Fruit fly (Drosophila melanogaster) whole organism, embryonic: ENCODE measurements around the gene Hmt4-20.

Experiments
- Ada2b ChIP-seq: fragments of 200-800 bp; sonication (Bioruptor generic); IDR thresholded peaks from 2 replicates; pipeline ENCODE4 v1.3.6; 2022; ENCODE audit warnings: missing biosample characterization, missing genetic modification characterization
- B-H1 ChIP-seq: fragments of 200-800 bp; sonication (Bioruptor generic); IDR thresholded peaks from 3 replicates; pipeline ENCODE4 v1.3.6; 2022; ENCODE audit warnings: missing biosample characterization, missing genetic modification characterization
- CG1024 ChIP-seq: fragments of 200-800 bp; sonication (Bioruptor generic); IDR thresholded peaks from 2 replicates; pipeline ENCODE4 v1.3.6; 2022; ENCODE audit warnings: missing biosample characterization, missing genetic modification characterization
- CG11085 ChIP-seq: fragments of 200-800 bp; sonication (Bioruptor generic); IDR thresholded peaks from 2 replicates; pipeline ENCODE4 v1.3.6; 2022; ENCODE audit warnings: missing biosample characterization, missing genetic modification characterization
- CG11695 ChIP-seq: fragments of 200-800 bp; sonication (Bioruptor generic); IDR thresholded peaks from 3 replicates; pipeline ENCODE4 v1.3.6; 2022; ENCODE audit warnings: missing biosample characterization, missing genetic modification characterization
- CG12236 ChIP-seq: fragments of 200-800 bp; sonication (Bioruptor generic); optimal IDR thresholded peaks from 2 replicates; lab custom pipeline; 2016; ENCODE audit warnings: missing biosample characterization, missing genetic modification characterization
- CG13624 ChIP-seq: fragments of 200-800 bp; sonication (Bioruptor generic); optimal IDR thresholded peaks from 2 replicates; lab custom pipeline; 2016; ENCODE audit warnings: missing biosample characterization, missing genetic modification characterization
- CG14710 ChIP-seq: fragments of 200-800 bp; sonication (Bioruptor generic); optimal IDR thresholded peaks from 3 replicates; lab custom pipeline; 2019; ENCODE audit warnings: missing biosample characterization, mild to moderate bottlenecking, missing genetic modification characterization, moderate library complexity
- CG16779 ChIP-seq: fragments of 200-800 bp; sonication (Bioruptor generic); IDR thresholded peaks from 2 replicates; pipeline ENCODE4 v1.3.6; 2022; ENCODE audit warnings: missing biosample characterization, missing genetic modification characterization
- CG16815 ChIP-seq: fragments of 200-800 bp; sonication (Bioruptor generic); optimal IDR thresholded peaks from 3 replicates; lab custom pipeline; 2017; ENCODE audit warnings: missing biosample characterization, mild to moderate bottlenecking, missing genetic modification characterization
- CG17361 ChIP-seq: fragments of 200-800 bp; sonication (Bioruptor generic); IDR thresholded peaks from 3 replicates; pipeline ENCODE4 v1.3.6; 2022; ENCODE audit warnings: missing biosample characterization, missing genetic modification characterization
- CG18764 ChIP-seq: fragments of 200-800 bp; sonication (Bioruptor generic); optimal IDR thresholded peaks from 3 replicates; lab custom pipeline; 2016; ENCODE audit warnings: missing biosample characterization, missing genetic modification characterization
- CG30403 ChIP-seq: fragments of 200-800 bp; sonication (Bioruptor generic); optimal IDR thresholded peaks from 3 replicates; lab custom pipeline; 2016; ENCODE audit warnings: missing biosample characterization, missing genetic modification characterization
- CG34422 ChIP-seq: fragments of 200-800 bp; sonication (Bioruptor generic); IDR thresholded peaks from 3 replicates; pipeline ENCODE4 v1.3.6; 2022; ENCODE audit warnings: missing biosample characterization, missing genetic modification characterization
- CG4360 ChIP-seq: fragments of 200-800 bp; sonication (Bioruptor generic); IDR thresholded peaks from 2 replicates; pipeline ENCODE4 v1.3.6; 2022; ENCODE audit warnings: missing biosample characterization, missing genetic modification characterization
- CG43689 ChIP-seq: fragments of 200-800 bp; sonication (Bioruptor generic); IDR thresholded peaks from 2 replicates; pipeline ENCODE4 v1.3.6; 2022; ENCODE audit warnings: missing biosample characterization, missing genetic modification characterization
- CG7556 ChIP-seq: fragments of 200-800 bp; sonication (Bioruptor generic); optimal IDR thresholded peaks from 2 replicates; lab custom pipeline; 2017; ENCODE audit warnings: missing biosample characterization, mild to moderate bottlenecking, missing genetic modification characterization
- CG7786 ChIP-seq: fragments of 200-800 bp; sonication (Bioruptor generic); optimal IDR thresholded peaks from 2 replicates; lab custom pipeline; 2016; ENCODE audit warnings: missing biosample characterization, missing genetic modification characterization
- Doc2 ChIP-seq: fragments of 200-800 bp; sonication (Bioruptor generic); IDR thresholded peaks from 2 replicates; pipeline ENCODE4 v1.3.6; 2022; ENCODE audit warnings: missing biosample characterization, missing genetic modification characterization
- ERR ChIP-seq: fragments of 200-800 bp; sonication (Bioruptor generic); optimal IDR thresholded peaks from 2 replicates; lab custom pipeline; 2016; ENCODE audit warnings: missing biosample characterization, missing genetic modification characterization
- Eip74EF ChIP-seq, 2 experiments: fragments of 200-800 bp in 1 of 2; fragments of >200 bp in 1 of 2; sonication (Bioruptor generic) in 1 of 2; optimal IDR thresholded peaks; 2 replicates each; lab custom pipeline; 2017 to 2019; ENCODE audit warnings: missing biosample characterization in 2 of 2, missing genetic modification characterization in 2 of 2, mild to moderate bottlenecking in 1 of 2, moderate library complexity in 1 of 2
- Elba2 ChIP-seq: fragments of 200-800 bp; sonication (Bioruptor generic); optimal IDR thresholded peaks from 3 replicates; lab custom pipeline; 2016; ENCODE audit warnings: missing biosample characterization, missing genetic modification characterization
- Fer3 ChIP-seq: fragments of 200-800 bp; sonication (Bioruptor generic); optimal IDR thresholded peaks from 2 replicates; lab custom pipeline; 2018; ENCODE audit warnings: missing biosample characterization, mild to moderate bottlenecking, missing genetic modification characterization, moderate library complexity
- Hsf ChIP-seq: fragments of 200-800 bp; sonication (Bioruptor generic); optimal IDR thresholded peaks from 3 replicates; lab custom pipeline; 2016; ENCODE audit warnings: missing biosample characterization, missing genetic modification characterization
- Tbp ChIP-seq: fragments of >200 bp; optimal IDR thresholded peaks from 2 replicates; lab custom pipeline; 2018; ENCODE audit warnings: missing biosample characterization, missing genetic modification characterization
- ase ChIP-seq: fragments of 200-800 bp; sonication (Bioruptor generic); IDR thresholded peaks from 3 replicates; pipeline ENCODE4 v1.3.6; 2022; ENCODE audit warnings: missing biosample characterization, missing genetic modification characterization
- br ChIP-seq: fragments of >200 bp; optimal IDR thresholded peaks from 2 replicates; lab custom pipeline; 2017
- chm ChIP-seq: fragments of 200-800 bp; sonication (Bioruptor generic); IDR thresholded peaks from 2 replicates; pipeline ENCODE4 v1.3.6; 2022; ENCODE audit warnings: missing biosample characterization, missing genetic modification characterization
- crol ChIP-seq: fragments of 200-800 bp; sonication (Bioruptor generic); IDR thresholded peaks from 2 replicates; pipeline ENCODE4 v1.3.6; 2022; ENCODE audit warnings: missing biosample characterization, missing genetic modification characterization
- crp ChIP-seq, 2 experiments: fragments of 200-800 bp; sonication (Bioruptor generic); optimal IDR thresholded peaks; 2 replicates in 1 of 2; 3 replicates in 1 of 2; lab custom pipeline; 2017; ENCODE audit warnings: missing biosample characterization in 2 of 2, missing genetic modification characterization in 2 of 2, mild to moderate bottlenecking in 1 of 2, moderate library complexity in 1 of 2
- dan ChIP-seq: fragments of 200-800 bp; sonication (Bioruptor generic); IDR thresholded peaks from 2 replicates; pipeline ENCODE4 v1.3.6; 2022; ENCODE audit warnings: missing biosample characterization, missing genetic modification characterization
- dimm ChIP-seq: fragments of 200-800 bp; sonication (Bioruptor generic); IDR thresholded peaks from 2 replicates; pipeline ENCODE4 v1.3.6; 2022; ENCODE audit warnings: missing biosample characterization, missing genetic modification characterization
- esg ChIP-seq: fragments of 200-800 bp; sonication (Bioruptor generic); conservative IDR thresholded peaks from 2 replicates; pipeline ENCODE4 v1.3.6; 2022; ENCODE audit warnings: missing biosample characterization, missing genetic modification characterization
- gce ChIP-seq: fragments of 200-800 bp; sonication (Bioruptor generic); IDR thresholded peaks from 3 replicates; pipeline ENCODE4 v1.3.6; 2022; ENCODE audit warnings: missing biosample characterization, missing genetic modification characterization
- gfzf ChIP-seq: fragments of 200-800 bp; sonication (Bioruptor generic); optimal IDR thresholded peaks from 2 replicates; lab custom pipeline; 2016; ENCODE audit warnings: missing biosample characterization, mild to moderate bottlenecking, missing genetic modification characterization, moderate library complexity
- h ChIP-seq: fragments of >200 bp; optimal IDR thresholded peaks from 2 replicates; lab custom pipeline; 2017
- lab ChIP-seq: fragments of 200-800 bp; sonication (Bioruptor generic); optimal IDR thresholded peaks from 3 replicates; lab custom pipeline; 2017; ENCODE audit warnings: missing biosample characterization, missing genetic modification characterization, mild to moderate bottlenecking, moderate library complexity, missing genetic modification reagents
- mam ChIP-seq: fragments of 200-800 bp; sonication (Bioruptor generic); optimal IDR thresholded peaks from 3 replicates; lab custom pipeline; 2016; ENCODE audit warnings: missing biosample characterization, missing genetic modification characterization
- nau ChIP-seq: fragments of 200-800 bp; sonication (Bioruptor generic); optimal IDR thresholded peaks from 3 replicates; lab custom pipeline; 2017; ENCODE audit warnings: missing biosample characterization, mild to moderate bottlenecking, missing genetic modification characterization, missing genetic modification reagents
- pan ChIP-seq, 4 experiments: fragments of >200 bp in 3 of 4; fragments of 200-800 bp in 1 of 4; sonication (Bioruptor generic) in 1 of 4; optimal IDR thresholded peaks in 3 of 4; IDR thresholded peaks in 1 of 4; 2 replicates each; pipeline versions ENCODE4 v1.3.6 to Lab custom; 2017 to 2022; ENCODE audit warnings: missing biosample characterization in 2 of 4, missing genetic modification characterization in 2 of 4, mixed read lengths in 1 of 4
- phol ChIP-seq: fragments of 200-800 bp; sonication (Bioruptor generic); optimal IDR thresholded peaks from 3 replicates; lab custom pipeline; 2018; ENCODE audit warnings: missing biosample characterization, mild to moderate bottlenecking, missing genetic modification characterization, moderate library complexity
- psq ChIP-seq: fragments of 200-800 bp; sonication (Bioruptor generic); optimal IDR thresholded peaks from 2 replicates; lab custom pipeline; 2017; ENCODE audit warnings: missing biosample characterization, missing genetic modification characterization
- pzg ChIP-seq: fragments of 200-800 bp; sonication (Bioruptor generic); optimal IDR thresholded peaks from 3 replicates; lab custom pipeline; 2018; ENCODE audit warnings: missing biosample characterization, mild to moderate bottlenecking, missing genetic modification characterization, moderate library complexity
- row ChIP-seq: fragments of 200-800 bp; sonication (Bioruptor generic); IDR thresholded peaks from 3 replicates; pipeline ENCODE4 v1.3.6; 2022; ENCODE audit warnings: missing biosample characterization, missing genetic modification characterization
- schlank ChIP-seq: fragments of 200-800 bp; sonication (Bioruptor generic); optimal IDR thresholded peaks from 2 replicates; lab custom pipeline; 2018; ENCODE audit warnings: missing biosample characterization, mild to moderate bottlenecking, missing genetic modification characterization
- sens-2 ChIP-seq: fragments of 200-800 bp; sonication (Bioruptor generic); IDR thresholded peaks from 2 replicates; pipeline ENCODE4 v1.3.6; 2022; ENCODE audit warnings: missing biosample characterization, missing genetic modification characterization
- sob ChIP-seq: fragments of 200-800 bp; sonication (Bioruptor generic); IDR thresholded peaks from 2 replicates; pipeline ENCODE4 v1.3.6; 2022; ENCODE audit warnings: missing biosample characterization, missing genetic modification characterization
- sug ChIP-seq: fragments of 200-800 bp; optimal IDR thresholded peaks from 2 replicates; lab custom pipeline; 2019; ENCODE audit warnings: missing biosample characterization, mild to moderate bottlenecking, missing genetic modification characterization, moderate library complexity
- wdn ChIP-seq: fragments of 200-800 bp; sonication (Bioruptor generic); IDR thresholded peaks from 2 replicates; pipeline ENCODE4 v1.3.6; 2022; ENCODE audit warnings: missing biosample characterization, missing genetic modification characterization
- wek ChIP-seq: fragments of 200-800 bp; sonication (Bioruptor generic); optimal IDR thresholded peaks from 3 replicates; lab custom pipeline; 2018; ENCODE audit warnings: missing biosample characterization, mild to moderate bottlenecking, missing genetic modification characterization, moderate library complexity
- zf30C ChIP-seq: fragments of 200-800 bp; sonication (Bioruptor generic); optimal IDR thresholded peaks from 3 replicates; lab custom pipeline; 2018; ENCODE audit warnings: missing biosample characterization, mild to moderate bottlenecking, missing genetic modification characterization
- zfh1 ChIP-seq: fragments of 200-800 bp; sonication (Bioruptor generic); IDR thresholded peaks from 3 replicates; pipeline ENCODE4 v1.3.6; 2022; ENCODE audit warnings: missing biosample characterization, missing genetic modification characterization

The Hmt4-20 gene

DNA sequence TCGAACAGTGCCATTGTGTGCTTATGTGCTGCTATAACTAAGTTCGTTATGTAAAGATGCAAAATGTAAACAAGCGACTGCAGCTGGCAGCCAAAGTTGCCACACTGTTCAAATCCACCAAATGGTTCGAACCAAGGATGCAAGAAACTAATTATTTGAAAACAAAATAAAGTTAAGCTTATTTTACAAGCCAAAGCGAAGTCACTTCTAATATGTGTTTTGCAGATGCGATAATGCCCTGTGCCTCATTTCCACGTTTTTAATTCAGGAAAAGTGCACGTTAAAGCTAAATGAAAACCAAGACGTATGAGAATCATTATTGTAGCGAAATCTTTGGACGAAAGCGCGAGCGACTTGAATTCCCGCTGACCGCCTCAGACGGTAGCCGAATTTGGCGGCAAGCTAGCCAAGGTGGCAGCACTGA is 34.7 kb downstream of the Hmt4-20 start, which contains the start of the genes CG13365 and Vsp37A (continued):
- TF ChIP-seq crp (GFP tag; optimal IDR thresholded peaks at IDR 0.05; lab: Kevin White, UChicago) = peak; percentile 7 to 81
- peak; percentile 85 for TF ChIP-seq row (GFP tag; lab: Robert Waterston, UW)
- peak; percentile 4 for TF ChIP-seq CG18764 (GFP tag; lab: Kevin White, UChicago)
- no peak for TF ChIP-seq wdn
- no peak for TF ChIP-seq pan (optimal IDR thresholded peaks at IDR 0.05; lab: Kevin White, UChicago)
- peak in 1 of 2 experiments; percentile 32 for TF ChIP-seq pan (GFP tag; optimal IDR thresholded peaks at IDR 0.05 in 1 of 2, IDR thresholded peaks at IDR 0.05 in 1 of 2)
- no peak for TF ChIP-seq CG1024
- TF ChIP-seq pzg (GFP tag; lab: Kevin White, UChicago) = peak; percentile 50
- no peak for TF ChIP-seq B-H1 (GFP tag; lab: Robert Waterston, UW)
- peak; percentile 59 for TF ChIP-seq CG13624
- TF ChIP-seq gfzf = peak; percentile 54
- no peak for TF ChIP-seq nau (GFP tag; lab: Kevin White, UChicago)
- TF ChIP-seq zf30C (GFP tag; lab: Kevin White, UChicago) = no peak
- no peak for TF ChIP-seq esg
- no peak for TF ChIP-seq schlank (tag; lab: Kevin White, UChicago)
- peak; percentile 55 for TF ChIP-seq lab (GFP tag; lab: Kevin White, UChicago)
- no peak for TF ChIP-seq dimm (GFP tag; lab: Robert Waterston, UW)
- no peak for TF ChIP-seq br (lab: Kevin White, UChicago)
- no peak for TF ChIP-seq Doc2 (GFP tag; lab: Robert Waterston, UW)
- TF ChIP-seq Tbp (GFP tag; lab: Kevin White, UChicago) = no peak
- TF ChIP-seq CG12236 (GFP tag; lab: Kevin White, UChicago) = no peak
- TF ChIP-seq CG11695 (GFP tag; lab: Robert Waterston, UW) = 0 out of 3 replicates have a peak, but pooled peaks have one; percentile 41
- TF ChIP-seq chm (GFP tag; lab: Robert Waterston, UW) = peak; percentile 25; the same call in 1 of the 2 replicates
- TF ChIP-seq Ada2b (GFP tag; lab: Robert Waterston, UW) = no peak
- TF ChIP-seq Elba2 (GFP tag; lab: Kevin White, UChicago) = no peak
- no peak for TF ChIP-seq psq (GFP tag; lab: Kevin White, UChicago)
- peak; percentile 39 for TF ChIP-seq Fer3
- TF ChIP-seq CG7556 = peak; percentile 25
- TF ChIP-seq CG17361 = peak; percentile 71
- peak; percentile 52 for TF ChIP-seq CG30403 (GFP tag; lab: Kevin White, UChicago)
- TF ChIP-seq Hsf (GFP tag; lab: Kevin White, UChicago) = peak; percentile 51
- TF ChIP-seq CG34422 (GFP tag; lab: Robert Waterston, UW) = peak; percentile 52; the same call in 1 of the 3 replicates
- no peak for TF ChIP-seq gce (GFP tag; lab: Robert Waterston, UW)
- no peak for TF ChIP-seq Eip74EF (GFP tag; optimal IDR thresholded peaks at IDR 0.05; lab: Kevin White, UChicago)
- peak; percentile 44 for TF ChIP-seq mam (GFP tag; lab: Kevin White, UChicago)
- peak; percentile 25 for TF ChIP-seq wek (GFP tag; lab: Kevin White, UChicago)
- TF ChIP-seq sug (tag; lab: Kevin White, UChicago) = peak; percentile 72
- TF ChIP-seq ase (GFP tag; lab: Robert Waterston, UW) = peak; percentile 16; the same call in 1 of the 3 replicates
- no peak for TF ChIP-seq CG43689 (GFP tag; lab: Robert Waterston, UW)
- no peak for TF ChIP-seq sens-2
- TF ChIP-seq CG4360 (GFP tag; lab: Robert Waterston, UW) = peak; percentile 22; the same call in 1 of the 2 replicates
- no peak for TF ChIP-seq CG16779 (GFP tag; lab: Robert Waterston, UW)
- no peak for TF ChIP-seq ERR
- peak; percentile 74 for TF ChIP-seq CG14710
- peak; percentile 52 for TF ChIP-seq CG7786 (GFP tag; lab: Kevin White, UChicago)
- no peak for TF ChIP-seq CG16815
- peak; percentile 60; the same call in 1 of the 2 replicates for TF ChIP-seq CG11085 (GFP tag; lab: Robert Waterston, UW)
- no peak for TF ChIP-seq crol (GFP tag; lab: Robert Waterston, UW)
- peak; percentile 50 for TF ChIP-seq phol
- no peak for TF ChIP-seq h (lab: Kevin White, UChicago)
- peak; percentile 52; the same call in 1 of the 3 replicates for TF ChIP-seq zfh1 (GFP tag; lab: Robert Waterston, UW)
- TF ChIP-seq dan (GFP tag; lab: Robert Waterston, UW) = no peak
- peak; percentile 39; the same call in 1 of the 2 replicates for TF ChIP-seq sob (GFP tag; lab: Robert Waterston, UW)
